Fruit fly (Drosophila melanogaster) whole organism, pupa: Measurements from ENCODE around the gene hbt.

ENCODE experiments used
- CG10348 ChIP-seq: fragments of 200-800 bp; sonication (Bioruptor generic); IDR thresholded peaks from 2 replicates; pipeline ENCODE4 v1.3.6; 2022; ENCODE audit warnings: missing biosample characterization, missing genetic modification characterization
- CG12605 ChIP-seq: fragments of 200-800 bp; sonication (Bioruptor generic); IDR thresholded peaks from 2 replicates; pipeline ENCODE4 v1.3.6; 2022; ENCODE audit warnings: missing biosample characterization, missing genetic modification characterization
- CG13204 ChIP-seq: fragments of 200-800 bp; sonication (Bioruptor generic); optimal IDR thresholded peaks from 2 replicates; lab custom pipeline; 2018; ENCODE audit warnings: missing biosample characterization, mild to moderate bottlenecking, missing genetic modification characterization, moderate library complexity
- CG14655 ChIP-seq: fragments of 200-800 bp; sonication (Bioruptor generic); optimal IDR thresholded peaks from 3 replicates; lab custom pipeline; 2017; ENCODE audit warnings: mild to moderate bottlenecking, missing biosample characterization, missing genetic modification reagents, missing genetic modification characterization
- CG15710 ChIP-seq: fragments of 200-800 bp; sonication (Bioruptor generic); optimal IDR thresholded peaks from 2 replicates; lab custom pipeline; 2018; ENCODE audit warnings: missing biosample characterization, mild to moderate bottlenecking, missing genetic modification characterization, moderate library complexity
- CG17806 ChIP-seq: fragments of 200-800 bp; sonication (Bioruptor generic); optimal IDR thresholded peaks from 2 replicates; lab custom pipeline; 2018; ENCODE audit warnings: missing biosample characterization, mild to moderate bottlenecking, missing genetic modification characterization, moderate library complexity
- CG34367 ChIP-seq: fragments of 200-800 bp; sonication (Bioruptor generic); optimal IDR thresholded peaks from 2 replicates; lab custom pipeline; 2018; ENCODE audit warnings: missing biosample characterization, mild to moderate bottlenecking, missing genetic modification characterization
- CG4496 ChIP-seq: fragments of 200-800 bp; sonication (Bioruptor generic); IDR thresholded peaks from 3 replicates; pipeline ENCODE4 v1.3.6; 2022; ENCODE audit warnings: missing biosample characterization, missing genetic modification characterization
- CG8159 ChIP-seq: fragments of 200-800 bp; sonication (Bioruptor generic); optimal IDR thresholded peaks from 3 replicates; lab custom pipeline; 2018; ENCODE audit warnings: missing biosample characterization, mild to moderate bottlenecking, missing genetic modification characterization, moderate library complexity
- CG8301 ChIP-seq: fragments of 200-800 bp; sonication (Bioruptor generic); optimal IDR thresholded peaks from 2 replicates; lab custom pipeline; 2018; ENCODE audit warnings: missing biosample characterization, mild to moderate bottlenecking, missing genetic modification characterization
- CG9948 ChIP-seq: fragments of 200-800 bp; sonication (Bioruptor generic); optimal IDR thresholded peaks from 2 replicates; lab custom pipeline; 2018; ENCODE audit warnings: missing biosample characterization, mild to moderate bottlenecking, missing genetic modification characterization, moderate library complexity
- D1 ChIP-seq: fragments of 200-800 bp; sonication (Bioruptor generic); optimal IDR thresholded peaks from 2 replicates; lab custom pipeline; 2018; ENCODE audit warnings: missing biosample characterization, mild to moderate bottlenecking, missing genetic modification characterization, moderate library complexity
- EcR ChIP-seq: fragments of 200-800 bp; sonication (Bioruptor generic); optimal IDR thresholded peaks from 3 replicates; lab custom pipeline; 2019; ENCODE audit warnings: missing biosample characterization, missing genetic modification characterization, mild to moderate bottlenecking, moderate library complexity, missing genetic modification reagents
- Ets98B ChIP-seq: fragments of 200-800 bp; sonication (Bioruptor generic); IDR thresholded peaks from 2 replicates; pipeline ENCODE4 v1.3.6; 2022; ENCODE audit warnings: missing biosample characterization, missing genetic modification characterization
- Pif1A ChIP-seq: fragments of 200-800 bp; sonication (Bioruptor generic); optimal IDR thresholded peaks from 3 replicates; lab custom pipeline; 2016; ENCODE audit warnings: missing biosample characterization, missing genetic modification characterization
- Pif1B ChIP-seq: fragments of 200-800 bp; sonication (Bioruptor generic); optimal IDR thresholded peaks from 3 replicates; lab custom pipeline; 2016; ENCODE audit warnings: missing biosample characterization, missing genetic modification characterization
- Snoo ChIP-seq: fragments of 200-800 bp; sonication (Bioruptor generic); optimal IDR thresholded peaks from 3 replicates; lab custom pipeline; 2017; ENCODE audit warnings: missing biosample characterization, mild to moderate bottlenecking, missing genetic modification characterization, inconsistent platforms
- fd96Ca ChIP-seq: fragments of 200-800 bp; sonication (Bioruptor generic); IDR thresholded peaks from 3 replicates; pipeline ENCODE4 v1.3.6; 2022; ENCODE audit warnings: missing biosample characterization, missing genetic modification characterization
- gl ChIP-seq: fragments of 200-800 bp; sonication (Bioruptor generic); optimal IDR thresholded peaks from 2 replicates; lab custom pipeline; 2018; ENCODE audit warnings: missing biosample characterization, mild to moderate bottlenecking, missing genetic modification characterization
- rn ChIP-seq: fragments of 200-800 bp; sonication (Bioruptor generic); IDR thresholded peaks from 2 replicates; pipeline ENCODE4 v1.3.6; 2022; ENCODE audit warnings: missing biosample characterization, missing genetic modification characterization

The hbt gene

DNA sequence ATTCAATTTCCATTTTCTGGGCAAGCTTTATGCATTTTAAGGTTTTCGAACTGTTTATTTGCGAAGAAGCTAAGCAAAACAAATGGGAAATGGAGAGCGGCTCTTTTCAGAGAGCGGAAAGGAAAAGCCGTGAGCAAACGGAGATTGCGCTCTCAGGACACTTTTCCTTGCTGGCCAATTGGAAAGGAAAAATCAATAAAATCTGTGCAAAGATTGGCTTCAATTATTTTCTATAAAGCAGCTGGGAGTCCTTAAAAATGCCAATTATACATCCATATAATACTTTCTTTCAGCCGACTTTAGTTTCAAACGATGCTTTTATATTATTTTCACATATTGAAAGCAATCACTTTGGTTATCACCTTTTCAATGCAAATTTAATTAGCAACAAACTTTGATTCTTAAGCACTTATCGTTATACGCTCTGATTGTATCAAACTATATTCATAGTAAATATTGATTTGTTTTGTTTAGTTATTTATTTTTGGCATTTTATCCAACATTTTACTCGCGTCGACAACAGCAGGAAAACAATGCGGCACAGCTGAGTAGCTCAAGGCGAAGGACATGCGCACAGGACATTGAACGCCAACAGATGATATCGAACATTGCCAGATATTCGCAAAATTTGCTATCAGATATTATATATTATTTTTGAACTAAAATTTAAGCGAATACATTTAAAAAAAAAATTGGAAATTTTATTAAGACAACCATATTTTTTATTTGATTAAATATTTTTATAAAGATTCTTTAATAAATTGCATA is 23.8 kb upstream of the hbt start, which contains the start of gene CG9395:
Gene CG9395 (minus strand): TSS at position 494 of the 768 bp plus-strand sequence.
- no peak for TF ChIP-seq D1 (tag; lab: Kevin White, UChicago)
- TF ChIP-seq CG17806 (tag; lab: Kevin White, UChicago): no peak
- TF ChIP-seq fd96Ca (GFP tag; lab: Robert Waterston, UW): no peak
- TF ChIP-seq CG15710: no peak
- TF ChIP-seq gl (tag; lab: Kevin White, UChicago): no peak
- no peak for TF ChIP-seq rn (GFP tag; lab: Robert Waterston, UW)
- no peak for TF ChIP-seq CG12605
- no peak for TF ChIP-seq Ets98B (GFP tag; lab: Robert Waterston, UW)
- TF ChIP-seq CG8159 (tag; lab: Kevin White, UChicago): no peak
- TF ChIP-seq CG34367 (tag; lab: Kevin White, UChicago): no peak
- TF ChIP-seq, all 21 proteins: peak for 0

DNA sequence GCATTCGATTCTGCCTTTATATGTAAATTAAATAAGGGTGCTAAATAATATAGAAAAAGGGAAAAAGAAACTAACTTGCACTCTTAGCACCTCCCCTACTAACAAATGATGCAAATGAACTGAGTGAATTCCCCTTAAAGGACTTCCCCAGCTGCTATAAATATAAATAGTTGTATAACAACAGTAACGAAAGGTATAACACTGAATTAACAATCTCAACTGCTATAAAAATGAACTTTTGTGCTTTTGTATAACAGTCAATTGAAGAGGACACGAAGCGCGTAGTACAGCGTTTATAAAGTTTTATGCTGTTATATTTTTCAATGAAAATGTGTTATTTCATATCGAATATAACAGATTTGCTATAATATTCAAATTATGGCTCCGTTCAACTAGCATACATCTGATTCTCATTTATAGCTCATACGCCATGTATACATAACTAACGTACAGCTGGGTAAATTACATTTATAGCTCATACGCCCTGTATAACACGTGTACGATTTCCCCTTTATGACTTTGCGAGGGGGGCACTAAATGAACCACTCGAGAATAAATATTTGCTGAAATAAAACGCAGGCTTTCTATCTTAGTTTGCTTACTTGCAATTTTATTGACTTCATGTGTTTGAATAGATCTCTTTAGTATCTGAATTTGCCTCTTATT is 18.4 kb upstream of the hbt start:
- TF ChIP-seq CG4496 (GFP tag; lab: Robert Waterston, UW): no peak
- no peak for TF ChIP-seq CG10348
- no peak for TF ChIP-seq gl (tag; lab: Kevin White, UChicago)
- no peak for TF ChIP-seq CG8159 (tag; lab: Kevin White, UChicago)

DNA sequence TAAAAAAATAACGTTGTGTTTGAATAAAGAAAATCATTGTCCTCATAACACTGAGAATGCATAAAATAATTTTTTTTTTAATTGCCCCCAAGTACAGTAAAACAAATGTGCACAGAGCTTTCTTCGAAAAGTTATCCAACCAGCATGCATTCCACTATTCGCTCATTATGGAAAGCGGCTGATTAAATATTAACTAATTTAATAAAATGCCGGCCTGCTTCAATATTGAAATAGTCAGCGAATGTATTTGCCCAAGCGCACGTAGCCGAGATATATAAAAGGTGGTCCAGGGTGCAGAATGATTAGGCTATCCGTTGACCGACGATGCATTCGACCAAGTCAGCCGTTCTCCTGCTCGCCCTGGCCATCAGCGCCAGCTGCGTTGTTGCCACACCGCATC is 16.6 kb upstream of the hbt start, which contains the start of gene CG16826:
Gene CG16826 (plus strand): TSS at position 301 of the 400 bp plus-strand sequence.
- TF ChIP-seq gl (tag; lab: Kevin White, UChicago): no peak

DNA sequence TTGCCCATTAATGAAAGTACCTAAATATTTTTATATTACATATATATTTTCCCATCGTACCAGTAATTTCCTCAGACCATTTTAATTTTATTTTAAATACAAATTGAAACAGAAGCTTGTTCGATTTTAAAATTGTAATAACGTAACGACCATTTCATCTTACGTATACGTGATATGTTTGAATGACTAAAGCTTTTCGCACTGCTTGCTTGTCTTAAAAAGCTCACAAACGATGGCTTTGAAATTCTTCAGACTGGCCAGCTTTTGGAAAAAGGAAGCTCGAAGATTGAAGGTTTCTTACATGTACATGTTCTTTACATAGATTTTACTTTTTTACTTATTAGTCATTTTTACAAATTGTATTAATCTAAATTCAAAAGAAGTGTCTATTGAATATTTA is 1.8 kb upstream of the hbt start:
- TF ChIP-seq CG15710: no peak
- TF ChIP-seq D1 (tag; lab: Kevin White, UChicago): peak; percentile 16
- TF ChIP-seq CG8301 (tag; lab: Kevin White, UChicago): no peak
- TF ChIP-seq CG14655 (GFP tag; lab: Kevin White, UChicago): no peak
- no peak for TF ChIP-seq Ets98B (GFP tag; lab: Robert Waterston, UW)
- TF ChIP-seq Pif1B: no peak
- TF ChIP-seq CG12605: no peak

DNA sequence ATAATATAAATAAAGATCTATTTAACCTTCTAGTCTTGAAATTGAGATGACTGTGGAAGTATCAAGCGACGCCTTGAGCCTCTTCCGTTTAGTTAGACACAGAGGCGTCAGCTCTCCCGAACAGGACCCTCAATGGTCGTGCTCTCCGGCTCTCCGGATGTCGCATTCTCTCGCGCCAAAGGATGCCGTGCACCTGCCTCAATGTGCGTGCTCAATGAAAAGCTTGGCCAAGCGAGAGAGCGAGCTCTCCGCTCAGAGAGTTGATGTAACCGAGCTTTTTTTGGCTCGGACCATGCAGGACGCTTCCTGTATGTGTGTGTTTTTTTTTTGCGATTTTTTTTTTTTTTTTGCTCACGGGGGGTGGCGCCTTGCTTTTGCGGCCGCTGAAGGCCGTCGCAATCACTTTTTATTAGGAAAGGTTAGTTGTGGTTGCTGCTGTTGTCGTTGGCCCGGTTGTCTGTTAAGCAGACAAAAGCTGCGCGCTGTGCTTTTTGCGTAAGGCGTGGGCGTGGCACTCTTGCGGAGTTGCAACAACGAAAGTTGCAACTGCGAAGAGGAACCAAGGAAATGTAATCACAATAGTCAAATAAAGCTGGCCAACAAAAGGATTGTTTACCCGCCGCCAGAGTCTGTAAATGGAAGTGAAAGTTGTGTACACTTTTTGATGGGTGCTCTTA is 1.1 kb upstream of the hbt start:
- peak; percentile 74 for TF ChIP-seq CG12605
- peak; percentile 16 for TF ChIP-seq CG13204 (GFP tag; lab: Kevin White, UChicago)
- no peak for TF ChIP-seq Pif1A
- TF ChIP-seq Snoo (tag; lab: Kevin White, UChicago): no peak
- TF ChIP-seq CG8301 (tag; lab: Kevin White, UChicago): no peak

DNA sequence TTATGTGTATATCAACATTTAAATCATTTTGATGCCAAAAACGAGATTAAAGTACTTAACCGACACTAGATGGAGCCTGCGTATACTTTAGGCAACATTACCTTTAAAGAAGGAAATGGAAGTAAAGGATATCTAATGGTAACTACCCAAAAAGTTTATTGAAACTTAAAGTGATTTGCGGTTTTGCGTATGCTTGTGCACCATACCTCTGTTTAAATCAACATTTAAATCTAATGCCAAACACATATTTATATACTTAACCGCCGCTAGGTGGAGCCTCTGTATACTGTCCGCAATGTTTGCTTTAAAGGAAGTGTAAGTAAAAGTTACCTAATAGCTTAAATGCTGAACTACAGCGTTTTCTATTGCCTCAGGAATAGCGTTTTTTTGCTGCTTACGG is 5.1 kb downstream of the hbt start:
- no peak for TF ChIP-seq Pif1B
- TF ChIP-seq CG9948: no peak
- TF ChIP-seq CG34367 (tag; lab: Kevin White, UChicago): no peak
- no peak for TF ChIP-seq rn (GFP tag; lab: Robert Waterston, UW)
- TF ChIP-seq CG4496 (GFP tag; lab: Robert Waterston, UW): no peak
- no peak for TF ChIP-seq Ets98B (GFP tag; lab: Robert Waterston, UW)
- TF ChIP-seq Snoo (tag; lab: Kevin White, UChicago): no peak

DNA sequence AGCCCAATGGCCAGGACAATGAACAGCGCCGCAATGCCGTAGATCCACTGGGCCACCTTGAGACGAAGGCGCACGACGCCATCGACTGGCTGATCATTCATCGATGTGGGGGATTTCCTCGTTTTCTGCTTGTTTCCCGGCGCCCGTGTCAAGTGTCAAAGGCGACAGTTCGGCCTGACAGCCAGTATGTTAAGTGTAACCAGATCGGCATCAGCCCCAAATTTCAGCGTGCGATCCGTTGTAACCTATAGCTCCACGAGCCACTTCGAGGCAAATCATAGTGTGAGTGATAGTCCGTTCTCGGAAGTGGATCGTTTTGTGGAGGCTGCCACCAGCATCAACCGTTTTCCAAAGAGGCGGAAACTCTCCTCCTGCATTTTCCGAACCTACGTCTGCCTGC is 24.3 kb downstream of the hbt start, which contains the start of gene CG43779:
Gene CG43779 (minus strand): TSS at position 101 of the 400 bp plus-strand sequence.
- TF ChIP-seq CG4496 (GFP tag; lab: Robert Waterston, UW) (no peak), CG8159 (tag; lab: Kevin White, UChicago) (no peak), CG10348 (no peak), CG13204 (GFP tag; lab: Kevin White, UChicago) (no peak)

DNA sequence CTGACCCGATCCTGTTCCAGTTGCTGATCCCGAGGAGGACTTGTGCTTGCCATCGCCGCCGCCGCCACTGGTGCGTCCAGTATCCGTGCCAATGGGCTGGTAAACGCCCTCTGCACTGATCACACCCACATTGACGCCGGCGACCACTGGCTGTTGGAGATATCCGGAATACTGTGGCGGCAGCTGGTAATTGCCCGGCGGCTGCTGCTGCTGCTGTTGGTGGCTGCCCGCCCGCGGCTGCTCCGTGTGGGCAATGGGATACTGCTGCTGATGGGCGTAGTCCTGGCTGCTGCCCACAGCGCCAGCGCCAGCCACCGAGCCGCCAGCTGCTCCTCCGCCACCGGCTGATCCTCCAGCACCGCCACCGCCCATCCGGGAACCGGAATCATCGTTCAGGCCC is 25.9 kb downstream of the hbt start:
- TF ChIP-seq Snoo (tag; lab: Kevin White, UChicago) (no peak), CG14655 (GFP tag; lab: Kevin White, UChicago) (no peak), rn (GFP tag; lab: Robert Waterston, UW) (no peak), CG17806 (tag; lab: Kevin White, UChicago) (no peak), D1 (tag; lab: Kevin White, UChicago) (no peak), CG4496 (GFP tag; lab: Robert Waterston, UW) (no peak), gl (tag; lab: Kevin White, UChicago) (no peak), EcR (GFP tag; lab: Kevin White, UChicago) (no peak), CG8301 (tag; lab: Kevin White, UChicago) (no peak)
